Worm (Caenorhabditis elegans) whole organism, midembryonic: ENCODE results near the gene srz-1.

ENCODE experiments used
- T22C8.4 ChIP-seq: fragments of 200-800 bp; sonication (Bioruptor generic); IDR thresholded peaks from 2 replicates; pipeline ENCODE4 v1.3.6; 2022; ENCODE audit warnings: missing genetic modification characterization, missing compliant biosample characterization
- cog-1 ChIP-seq: sonication (generic microtip); optimal IDR thresholded peaks from 2 replicates; lab custom pipeline; 2016; ENCODE audit warnings: missing genetic modification characterization, missing compliant biosample characterization
- flt-1 ChIP-seq: fragments of 200-800 bp; sonication (Bioruptor generic); IDR thresholded peaks from 2 replicates; pipeline ENCODE4 v1.3.6; 2022; ENCODE audit warnings: missing genetic modification characterization, missing compliant biosample characterization
- klf-2 ChIP-seq: fragments of 200-800 bp; sonication (Bioruptor generic); conservative IDR thresholded peaks from 2 replicates; pipeline ENCODE4 v1.3.6; 2022; ENCODE audit warnings: missing genetic modification reagents, missing genetic modification characterization, missing compliant biosample characterization
- med-1 ChIP-seq: sonication (generic microtip); optimal IDR thresholded peaks from 2 replicates; lab custom pipeline; 2017; ENCODE audit warnings: missing genetic modification characterization, mild to moderate bottlenecking, missing compliant biosample characterization, antibody characterized with exemption, missing genetic modification reagents; ENCODE audit not compliant: insufficient read depth
- ref-1 ChIP-seq: fragments of 200-800 bp; sonication (Bioruptor generic); conservative IDR thresholded peaks from 2 replicates; pipeline ENCODE4 v1.3.6; 2022; ENCODE audit warnings: missing genetic modification reagents, missing genetic modification characterization, missing compliant biosample characterization
- tab-1 ChIP-seq: fragments of 200-800 bp; sonication (Bioruptor generic); IDR thresholded peaks from 2 replicates; pipeline ENCODE4 v1.3.6; 2022; ENCODE audit warnings: missing genetic modification characterization, missing compliant biosample characterization
- ztf-23 ChIP-seq: fragments of 200-800 bp; sonication (Bioruptor generic); IDR thresholded peaks from 2 replicates; pipeline ENCODE4 v1.3.6; 2022; ENCODE audit warnings: missing genetic modification reagents, missing genetic modification characterization, missing compliant biosample characterization
- ztf-29 ChIP-seq: fragments of 200-800 bp; sonication (Bioruptor generic); IDR thresholded peaks from 2 replicates; pipeline ENCODE4 v1.3.6; 2022; ENCODE audit warnings: missing genetic modification reagents, missing genetic modification characterization, missing compliant biosample characterization

DNA sequence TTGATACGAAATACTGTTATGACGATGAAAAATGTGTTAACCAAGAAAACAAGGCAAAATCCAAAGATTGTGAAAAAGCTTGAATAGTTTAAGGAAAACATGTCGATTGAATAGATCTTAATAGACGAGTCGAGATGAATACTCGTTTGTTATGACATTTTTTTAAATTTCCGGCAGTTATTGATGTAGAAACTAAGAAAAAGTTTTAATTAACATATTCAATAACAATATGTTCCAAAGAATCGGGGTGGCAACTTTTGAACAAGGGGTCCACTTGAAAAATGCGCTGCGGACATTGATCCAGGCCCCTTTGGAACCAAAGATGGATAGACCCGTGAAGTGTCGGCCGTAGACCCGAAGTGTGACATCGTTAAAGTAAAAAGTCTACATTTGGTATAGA lies 4.5 kb upstream of the srz-1 start, which contains the start of gene str-61:
- TF ChIP-seq ztf-23 (GFP tag; lab: Robert Waterston, UW) (no peak), ref-1 (no peak), klf-2 (GFP tag; lab: Robert Waterston, UW) (no peak), flt-1 (GFP tag; lab: Robert Waterston, UW) (no peak), ztf-29 (GFP tag; lab: Robert Waterston, UW) (no peak), T22C8.4 (GFP tag; lab: Robert Waterston, UW) (no peak), med-1 (GFP tag; lab: Kevin White, UChicago) (no peak), cog-1 (no peak), tab-1 (GFP tag; lab: Robert Waterston, UW) (no peak)
